Worm (Caenorhabditis elegans): Measurements from ENCODE around the gene ceh-10.

DNA sequence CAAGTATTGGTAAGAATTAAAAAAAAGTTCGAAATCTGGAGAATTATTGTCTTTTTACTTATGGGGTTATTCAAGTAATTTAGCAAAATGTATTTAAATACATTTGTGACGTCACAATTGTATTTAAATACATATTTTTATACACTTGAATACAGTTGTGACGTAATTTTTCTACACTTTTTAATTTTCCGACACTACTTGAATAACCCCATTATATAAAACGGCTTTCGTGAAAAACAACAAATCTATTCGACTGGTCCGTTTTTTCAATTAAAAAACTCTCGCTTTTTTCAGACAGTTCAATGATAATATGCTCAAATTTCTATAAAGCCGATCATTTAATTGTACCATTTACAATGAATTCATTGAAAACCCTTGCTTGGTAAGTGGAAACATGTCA, 48.3 kb upstream of the ceh-10 start:
- TF ChIP-seq ama-1 (optimal IDR thresholded peaks at IDR 0.05): no peak
- no peak for TF ChIP-seq rnt-1 (tag; optimal IDR thresholded peaks at IDR 0.05)
- no peak for TF ChIP-seq fkh-10 (GFP tag; optimal IDR thresholded peaks at IDR 0.05)
- no peak for TF ChIP-seq ceh-19 (GFP tag; optimal IDR thresholded peaks at IDR 0.05)
- TF ChIP-seq tbx-2 (tag; optimal IDR thresholded peaks at IDR 0.05): no peak
- no peak for TF ChIP-seq ceh-24 (tag; optimal IDR thresholded peaks at IDR 0.05)
- TF ChIP-seq C38D4.7 (GFP tag; optimal IDR thresholded peaks at IDR 0.05): no peak
- TF ChIP-seq dve-1 (tag; optimal IDR thresholded peaks at IDR 0.05): no peak
- TF ChIP-seq unc-55 (GFP tag; optimal IDR thresholded peaks at IDR 0.05): no peak

Measured in whole organism, late embryonic.